Worm (Caenorhabditis elegans) whole organism, L4/young adult: Measurements from ENCODE around the gene F49H6.15.

Experiments
- W03F9.2 ChIP-seq: fragments of 150-350 bp; optimal IDR thresholded peaks from 2 replicates; lab custom pipeline; 2014; ENCODE audit warnings: missing biosample characterization, missing genetic modification characterization
- dao-5 ChIP-seq: sonication (generic microtip); optimal IDR thresholded peaks from 2 replicates; lab custom pipeline; 2016; ENCODE audit warnings: missing genotype, missing genetic modification characterization, moderate library complexity, missing compliant biosample characterization
- him-1 ChIP-seq: sonication (generic microtip); optimal IDR thresholded peaks from 2 replicates; lab custom pipeline; 2016; ENCODE audit warnings: missing genotype, missing genetic modification reagents, missing genetic modification characterization, missing compliant biosample characterization

DNA sequence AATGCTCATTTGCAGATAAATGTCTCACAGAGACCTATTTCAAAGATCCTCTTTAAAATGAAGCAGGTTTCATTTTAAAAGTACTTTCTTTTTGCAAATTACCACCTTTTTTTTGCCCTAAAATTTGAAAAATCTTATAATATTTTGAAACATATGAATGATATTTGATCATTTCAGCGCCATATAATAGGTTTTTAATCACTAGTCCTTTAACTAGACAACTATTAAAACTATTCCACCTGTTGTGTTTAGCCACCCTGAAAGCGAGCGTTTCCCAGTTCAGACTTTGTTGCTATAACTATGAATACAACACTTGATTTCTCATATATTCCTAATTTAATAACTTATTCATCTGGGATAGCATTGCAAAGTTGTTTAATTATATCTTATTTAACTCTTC lies 34.5 kb downstream of the F49H6.15 start, which contains the start of gene srz-95:
- TF ChIP-seq him-1 (tag; lab: Kevin White, UChicago) (no peak), dao-5 (no peak), W03F9.2 (tag; lab: Kevin White, UChicago) (no peak)
